Comparison of ENCODE assay signal across 4 fruit fly cellular contexts in the genomic region with DNA sequence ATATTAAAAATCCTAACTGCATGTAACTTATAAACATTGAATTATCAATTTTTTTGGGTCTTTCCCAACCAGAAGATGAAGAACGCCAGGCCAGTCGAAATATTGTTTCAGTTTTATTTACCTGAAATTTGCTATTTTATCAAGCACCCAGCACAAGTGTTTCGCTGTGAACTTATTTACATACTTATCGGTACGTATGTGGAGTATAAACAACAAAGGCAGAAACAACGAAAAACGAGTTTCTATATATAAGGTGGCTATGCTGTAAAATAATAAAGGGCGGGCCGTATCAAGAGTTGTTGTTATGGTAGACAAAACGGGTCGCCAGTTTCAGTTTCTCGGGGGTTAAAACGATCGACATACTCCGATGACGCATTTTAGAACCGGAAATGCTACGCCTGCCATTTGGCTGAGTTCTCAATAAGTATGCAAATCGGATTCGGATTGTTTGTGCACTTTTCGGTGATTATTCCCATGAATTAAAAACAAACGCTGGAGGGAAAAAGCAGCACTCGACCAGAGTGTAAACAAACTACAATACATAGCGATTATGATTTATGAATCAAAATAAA.
TF ChIP-seq lines count a peak whose summit lies in the region.

No protein-coding gene starts in this region.

- no peak for TF ChIP-seq CTCF in whole organism, embryonic (GFP tag; optimal IDR thresholded peaks at IDR 0.05; lab: Kevin White, UChicago)

TF ChIP-seq in whole organism, embryonic, 481 proteins besides CTCF, POLR2A, EP300 and RAD21 (continues in another document):
- TF ChIP-seq CG9609 (GFP tag; optimal IDR thresholded peaks at IDR 0.05; lab: Kevin White, UChicago) (no peak), tll (GFP tag; optimal IDR thresholded peaks at IDR 0.05; lab: Kevin White, UChicago) (no peak), fu2 (GFP tag; optimal IDR thresholded peaks at IDR 0.05; lab: Kevin White, UChicago) (no peak), sob (GFP tag; IDR thresholded peaks at IDR 0.05; lab: Robert Waterston, UW) (peak; percentile 14; the same call in 1 of the 2 replicates), cwo (GFP tag; optimal IDR thresholded peaks at IDR 0.05; lab: Kevin White, UChicago) (peak; percentile 17), HHEX (GFP tag; optimal IDR thresholded peaks at IDR 0.05; lab: Kevin White, UChicago) (no peak), CG7372 (GFP tag; IDR thresholded peaks at IDR 0.05; lab: Robert Waterston, UW) (no peak), CG12155 (GFP tag; optimal IDR thresholded peaks at IDR 0.05; lab: Kevin White, UChicago) (no peak), Dref (GFP tag; IDR thresholded peaks at IDR 0.05; lab: Robert Waterston, UW) (no peak), Hr39 (optimal IDR thresholded peaks at IDR 0.05; lab: Kevin White, UChicago) (no peak), schlank (tag; optimal IDR thresholded peaks at IDR 0.05; lab: Kevin White, UChicago) (peak; percentile 62), sim (GFP tag; IDR thresholded peaks at IDR 0.05; lab: Robert Waterston, UW) (no peak), CG34224 (GFP tag; IDR thresholded peaks at IDR 0.05; lab: Robert Waterston, UW; ENCODE audit: partially characterized antibody) (no peak), seq (GFP tag; IDR thresholded peaks at IDR 0.05; lab: Robert Waterston, UW) (peak; percentile 62), Lhr (GFP tag; optimal IDR thresholded peaks at IDR 0.05; lab: Kevin White, UChicago) (no peak), ssp (GFP tag; IDR thresholded peaks at IDR 0.05; lab: Robert Waterston, UW) (no peak), kni (GFP tag; optimal IDR thresholded peaks at IDR 0.05; lab: Kevin White, UChicago) (peak; percentile 4), CG18011 (GFP tag; optimal IDR thresholded peaks at IDR 0.05; lab: Kevin White, UChicago) (no peak), wor (GFP tag; IDR thresholded peaks at IDR 0.05; lab: Robert Waterston, UW) (no peak), sug (tag; optimal IDR thresholded peaks at IDR 0.05; lab: Kevin White, UChicago) (peak; percentile 33), CG2116 (GFP tag; optimal IDR thresholded peaks at IDR 0.05; lab: Kevin White, UChicago) (no peak)

TF ChIP-seq in whole organism, prepupa, 60 proteins besides CTCF, POLR2A, EP300 and RAD21:
- TF ChIP-seq CG31627 (GFP tag; optimal IDR thresholded peaks at IDR 0.05; lab: Kevin White, UChicago), result no peak
- TF ChIP-seq fkh (GFP tag; optimal IDR thresholded peaks at IDR 0.05; lab: Kevin White, UChicago), result peak; percentile 79
- TF ChIP-seq Eip75B (GFP tag; optimal IDR thresholded peaks at IDR 0.05; lab: Kevin White, UChicago), result no peak
- TF ChIP-seq Eip78C (GFP tag; lab: Kevin White, UChicago), result peak; percentile 26

TF ChIP-seq in whole organism, pupa, 21 proteins besides CTCF, POLR2A, EP300 and RAD21:
- TF ChIP-seq Pif1B (GFP tag; optimal IDR thresholded peaks at IDR 0.05; lab: Kevin White, UChicago) (no peak), EcR (GFP tag; optimal IDR thresholded peaks at IDR 0.05; lab: Kevin White, UChicago) (peak; percentile 6), gl (tag; optimal IDR thresholded peaks at IDR 0.05; lab: Kevin White, UChicago) (no peak), CG12605 (GFP tag; IDR thresholded peaks at IDR 0.05; lab: Robert Waterston, UW) (no peak), CG8159 (tag; optimal IDR thresholded peaks at IDR 0.05; lab: Kevin White, UChicago) (no peak), CG10348 (GFP tag; IDR thresholded peaks at IDR 0.05; lab: Robert Waterston, UW) (no peak), CG4496 (GFP tag; IDR thresholded peaks at IDR 0.05; lab: Robert Waterston, UW) (no peak)

TF ChIP-seq in whole organism, wandering third instar larva, 38 proteins besides CTCF, POLR2A, EP300 and RAD21:
- TF ChIP-seq rgr (GFP tag; optimal IDR thresholded peaks at IDR 0.05; lab: Kevin White, UChicago), result peak; percentile 17
- peak; percentile 79 for TF ChIP-seq Hr83 (GFP tag; optimal IDR thresholded peaks at IDR 0.05; lab: Kevin White, UChicago; ENCODE audit: poor library complexity, severe bottlenecking)
- peak; percentile 36 for TF ChIP-seq h (GFP tag; optimal IDR thresholded peaks at IDR 0.05; lab: Kevin White, UChicago)
- no peak for TF ChIP-seq Dif (GFP tag; optimal IDR thresholded peaks at IDR 0.05; lab: Kevin White, UChicago; ENCODE audit: partially characterized antibody)
- peak; percentile 37 for TF ChIP-seq Hnf4 (GFP tag; optimal IDR thresholded peaks at IDR 0.05; lab: Kevin White, UChicago)
- TF ChIP-seq OdsH (GFP tag; optimal IDR thresholded peaks at IDR 0.05; lab: Kevin White, UChicago), result peak; percentile 20
- no peak for TF ChIP-seq Sp1 (GFP tag; optimal IDR thresholded peaks at IDR 0.05; lab: Kevin White, UChicago)
